Worm (Caenorhabditis elegans): ENCODE results near the gene T04C12.9.

Gene T04C12.9

DNA sequence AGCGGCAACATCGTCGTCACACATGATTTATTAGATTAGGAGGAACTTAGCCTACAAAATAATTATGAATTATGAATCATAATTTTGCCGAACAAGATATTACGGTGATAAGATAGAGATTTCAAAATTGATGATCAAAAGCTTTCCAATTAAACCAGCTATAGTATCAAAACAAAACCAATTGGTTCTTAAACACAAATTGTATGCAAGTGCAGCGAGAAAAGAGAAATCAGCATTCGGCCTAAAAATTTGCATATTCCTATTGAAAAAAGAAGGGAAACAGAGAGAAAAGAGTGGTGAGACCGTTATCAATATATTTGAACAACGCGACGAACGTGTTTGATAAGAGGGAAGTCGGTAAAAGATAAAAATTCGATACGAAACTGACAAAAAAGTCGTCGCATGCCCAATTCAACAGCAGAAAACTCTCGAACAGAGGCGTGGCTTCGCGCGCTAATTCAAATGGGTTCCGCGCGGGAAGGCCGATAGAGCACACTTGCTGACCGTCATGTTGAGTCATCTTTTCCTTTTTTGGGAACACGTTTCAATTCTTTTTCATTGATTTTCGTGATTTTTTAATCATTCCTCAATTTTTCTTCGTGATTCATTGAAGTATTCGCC is 15.2 kb upstream of the T04C12.9 start, which contains the start of gene act-2 (continued):
- TF ChIP-seq aly-2 (tag; optimal IDR thresholded peaks at IDR 0.05) (no peak), sma-9 (GFP tag; optimal IDR thresholded peaks at IDR 0.05) (peak; percentile 8), sma-9 (tag; optimal IDR thresholded peaks at IDR 0.05) (no peak), unc-62 (GFP tag; optimal IDR thresholded peaks at IDR 0.05) (no peak), fos-1 (tag; optimal IDR thresholded peaks at IDR 0.05) (peak; percentile 97), lin-39 (tag; optimal IDR thresholded peaks at IDR 0.05) (no peak), blmp-1 (tag; optimal IDR thresholded peaks at IDR 0.05; ENCODE audit: insufficient read depth) (peak; percentile 57), nhr-77 (tag; optimal IDR thresholded peaks at IDR 0.05) (no peak), ama-1 (optimal IDR thresholded peaks at IDR 0.05) (peak; percentile 40), alr-1 (tag; optimal IDR thresholded peaks at IDR 0.05) (no peak), ceh-82 (tag; optimal IDR thresholded peaks at IDR 0.05) (no peak), unc-55 (GFP tag; optimal IDR thresholded peaks at IDR 0.05) (peak; percentile 86)

DNA sequence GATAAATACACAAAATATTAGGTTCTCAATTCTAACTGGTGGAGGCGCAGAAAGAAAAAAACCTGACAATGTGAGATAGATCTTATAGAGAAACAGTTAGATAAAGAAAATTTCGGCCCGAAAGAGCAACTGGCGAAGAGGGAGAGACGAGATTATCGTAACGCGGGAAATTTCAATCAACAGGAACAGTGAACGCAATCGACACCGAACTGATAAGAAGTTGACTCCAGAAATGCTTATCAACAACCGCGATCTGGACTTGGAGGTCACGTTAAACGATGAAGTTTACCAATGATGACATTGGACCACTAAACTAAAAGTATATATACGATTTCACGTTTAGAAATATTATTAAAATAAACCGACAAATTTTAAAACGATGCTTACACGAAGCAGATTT is 13.4 kb upstream of the T04C12.9 start:
- TF ChIP-seq ama-1 (optimal IDR thresholded peaks at IDR 0.05) (peak; percentile 79), unc-62 (GFP tag; optimal IDR thresholded peaks at IDR 0.05) (peak; percentile 38), C34F6.9 (tag; optimal IDR thresholded peaks at IDR 0.05) (peak; percentile 14), nhr-129 (tag; optimal IDR thresholded peaks at IDR 0.05) (peak; percentile 43), mab-5 (tag; optimal IDR thresholded peaks at IDR 0.05) (no peak), lsy-2 (tag; optimal IDR thresholded peaks at IDR 0.05) (peak in 1 of 2 experiments; percentile 40), sma-9 (GFP tag; optimal IDR thresholded peaks at IDR 0.05) (peak; percentile 25), sma-9 (tag; optimal IDR thresholded peaks at IDR 0.05) (no peak), lin-13 (GFP tag; optimal IDR thresholded peaks at IDR 0.05) (peak; percentile 32), crh-2 (tag; optimal IDR thresholded peaks at IDR 0.05) (peak; percentile 31), ztf-4 (tag; optimal IDR thresholded peaks at IDR 0.05) (peak; percentile 77), nhr-6 (tag; optimal IDR thresholded peaks at IDR 0.05) (no peak), nhr-23 (tag; optimal IDR thresholded peaks at IDR 0.05) (no peak), fos-1 (tag; optimal IDR thresholded peaks at IDR 0.05) (peak; percentile 46)

DNA sequence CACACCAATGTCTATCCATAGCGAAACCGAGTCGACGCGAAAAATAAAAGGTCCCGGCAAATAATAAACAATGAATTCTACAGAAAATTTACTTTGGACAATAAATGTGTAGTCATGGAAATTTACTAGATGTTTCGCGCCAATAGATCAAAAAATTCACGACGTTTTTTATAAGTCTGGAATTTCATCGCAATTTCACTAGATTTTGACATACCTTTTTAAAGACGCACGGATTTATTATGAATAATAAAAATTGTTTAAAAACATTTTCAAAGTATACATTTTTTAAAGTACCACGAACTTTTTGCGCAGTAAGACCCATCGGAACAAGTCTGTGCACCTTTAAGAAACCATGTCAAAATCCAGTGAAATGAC is 13.0 kb upstream of the T04C12.9 start:
- TF ChIP-seq unc-62 (GFP tag; optimal IDR thresholded peaks at IDR 0.05), result no peak
- peak; percentile 41 for TF ChIP-seq sem-4 (tag; optimal IDR thresholded peaks at IDR 0.05)
- TF ChIP-seq sma-3 (GFP tag; optimal IDR thresholded peaks at IDR 0.05), result peak; percentile 15

DNA sequence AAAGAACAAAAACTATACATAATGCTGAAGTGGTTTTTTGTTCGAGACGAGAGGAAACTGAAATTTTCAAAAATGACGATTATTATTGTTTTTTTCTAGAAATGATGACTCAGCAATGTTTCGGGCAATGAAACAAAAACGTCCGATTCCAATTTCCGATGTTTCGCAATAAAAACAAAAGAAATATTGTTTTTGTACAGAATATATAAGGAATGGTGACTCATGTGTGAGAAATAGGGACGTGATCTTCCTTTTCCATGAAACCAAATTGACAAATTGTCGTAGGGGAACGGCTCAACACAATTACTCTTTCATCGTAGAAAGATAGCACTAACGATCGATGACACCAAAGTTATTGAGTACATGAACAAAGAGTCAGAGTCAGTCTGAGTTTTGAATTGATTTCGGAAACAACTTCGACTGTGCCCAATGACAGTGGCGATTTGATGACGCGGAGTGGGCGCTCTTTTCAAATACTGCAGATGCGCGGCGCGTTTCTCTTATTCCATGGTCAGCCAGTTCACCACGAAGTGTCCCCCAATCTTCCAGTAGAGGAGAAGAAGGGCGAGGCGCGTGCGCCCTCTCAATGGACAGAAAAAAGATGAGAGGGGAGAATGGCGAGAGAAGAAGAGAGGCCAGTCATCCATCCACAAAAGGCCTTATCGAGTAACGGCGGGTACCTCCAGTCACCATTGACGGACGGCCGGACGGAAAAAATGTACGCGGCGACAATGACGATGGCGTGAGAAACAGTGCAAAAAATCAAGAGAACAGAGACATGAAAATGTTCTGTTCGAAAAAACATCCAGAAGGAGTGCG is 12.4 kb upstream of the T04C12.9 start:
- no peak for TF ChIP-seq ceh-16 (tag; optimal IDR thresholded peaks at IDR 0.05)
- TF ChIP-seq crh-2 (tag; optimal IDR thresholded peaks at IDR 0.05), result no peak
- no peak for TF ChIP-seq ztf-4 (tag; optimal IDR thresholded peaks at IDR 0.05)
- TF ChIP-seq elt-3 (tag; optimal IDR thresholded peaks at IDR 0.05), result no peak
- TF ChIP-seq lsy-2 (tag; optimal IDR thresholded peaks at IDR 0.05), result no peak
- TF ChIP-seq Y55F3AM.14 (GFP tag; optimal IDR thresholded peaks at IDR 0.05), result no peak
- no peak for TF ChIP-seq ceh-82 (tag; optimal IDR thresholded peaks at IDR 0.05)
- no peak for TF ChIP-seq nhr-11 (tag; optimal IDR thresholded peaks at IDR 0.05)
- TF ChIP-seq nhr-25 (tag; optimal IDR thresholded peaks at IDR 0.05), result peak; percentile 22
- no peak for TF ChIP-seq alr-1 (tag; optimal IDR thresholded peaks at IDR 0.05)
- no peak for TF ChIP-seq sma-9 (GFP tag; optimal IDR thresholded peaks at IDR 0.05)
- TF ChIP-seq sma-9 (tag; optimal IDR thresholded peaks at IDR 0.05), result no peak
- no peak for TF ChIP-seq lin-11 (tag; optimal IDR thresholded peaks at IDR 0.05)
- TF ChIP-seq ztf-1 (GFP tag; conservative IDR thresholded peaks at IDR 0.05), result no peak
- no peak for TF ChIP-seq peb-1 (tag; optimal IDR thresholded peaks at IDR 0.05)
- no peak for TF ChIP-seq mab-5 (tag; optimal IDR thresholded peaks at IDR 0.05)
- no peak for TF ChIP-seq elt-1 (tag; optimal IDR thresholded peaks at IDR 0.05)
- TF ChIP-seq C34F6.9 (tag; optimal IDR thresholded peaks at IDR 0.05), result no peak
- TF ChIP-seq nhr-129 (tag; optimal IDR thresholded peaks at IDR 0.05), result peak; percentile 31
- TF ChIP-seq nhr-77 (tag; optimal IDR thresholded peaks at IDR 0.05), result no peak
- no peak for TF ChIP-seq nhr-23 (tag; optimal IDR thresholded peaks at IDR 0.05)
- TF ChIP-seq lin-39 (tag; optimal IDR thresholded peaks at IDR 0.05), result no peak
- TF ChIP-seq zag-1 (tag; optimal IDR thresholded peaks at IDR 0.05), result no peak
- peak; percentile 41 for TF ChIP-seq fos-1 (tag; optimal IDR thresholded peaks at IDR 0.05)
- TF ChIP-seq unc-55 (GFP tag; optimal IDR thresholded peaks at IDR 0.05), result peak; percentile 12
- peak; percentile 41 to 51 for TF ChIP-seq mdl-1 (tag; optimal IDR thresholded peaks at IDR 0.05)
- TF ChIP-seq nhr-21 (tag; optimal IDR thresholded peaks at IDR 0.05), result peak; percentile 4
- no peak for TF ChIP-seq blmp-1 (tag; optimal IDR thresholded peaks at IDR 0.05; ENCODE audit: insufficient read depth)
- no peak for TF ChIP-seq aly-2 (tag; optimal IDR thresholded peaks at IDR 0.05)
- TF ChIP-seq nhr-6 (tag; optimal IDR thresholded peaks at IDR 0.05), result no peak
- TF ChIP-seq unc-39 (tag; optimal IDR thresholded peaks at IDR 0.05), result no peak
- TF ChIP-seq R02D3.7 (tag; optimal IDR thresholded peaks at IDR 0.05), result no peak
- TF ChIP-seq egl-27 (tag; optimal IDR thresholded peaks at IDR 0.05), result no peak
- TF ChIP-seq ama-1 (optimal IDR thresholded peaks at IDR 0.05), result no peak
- TF ChIP-seq sem-4 (tag; optimal IDR thresholded peaks at IDR 0.05), result no peak
- no peak for TF ChIP-seq sma-3 (GFP tag; optimal IDR thresholded peaks at IDR 0.05)
- no peak for TF ChIP-seq unc-62 (GFP tag; optimal IDR thresholded peaks at IDR 0.05)
- no peak for TF ChIP-seq mbf-1 (tag; optimal IDR thresholded peaks at IDR 0.05)
- TF ChIP-seq lin-13 (GFP tag; optimal IDR thresholded peaks at IDR 0.05), result no peak
- TF ChIP-seq snpc-4 (tag; optimal IDR thresholded peaks at IDR 0.05), result no peak
- TF ChIP-seq ZK546.5 (tag; optimal IDR thresholded peaks at IDR 0.05), result no peak
